ENCODE assay signal across 1 fruit fly cellular context in genomic region chrX:4679813-4680381, dm6.
A peak's percentile ranks its signal among the peaks of the same experiment; 100 is the strongest.
TF ChIP-seq lines count a peak whose summit lies in the region.

No protein-coding gene starts in this region.

TF ChIP-seq in whole organism, embryonic, 481 proteins besides CTCF, POLR2A, EP300 and RAD21 (continued from another document and continues in another):
- no peak for TF ChIP-seq NFAT (GFP tag; IDR thresholded peaks at IDR 0.05; lab: Robert Waterston, UW)
- TF ChIP-seq CG17802 (tag; optimal IDR thresholded peaks at IDR 0.05; lab: Kevin White, UChicago): no peak
- TF ChIP-seq CG8089 (GFP tag; optimal IDR thresholded peaks at IDR 0.05; lab: Kevin White, UChicago): no peak
- TF ChIP-seq NC2β (GFP tag; optimal IDR thresholded peaks at IDR 0.05; lab: Kevin White, UChicago): peak; percentile 24
- peak; percentile 23 for TF ChIP-seq CG8290 (GFP tag; optimal IDR thresholded peaks at IDR 0.05; lab: Kevin White, UChicago)
- TF ChIP-seq CG8290 (tag; optimal IDR thresholded peaks at IDR 0.05; lab: Kevin White, UChicago): no peak
- TF ChIP-seq CG34376 (GFP tag; optimal IDR thresholded peaks at IDR 0.05; lab: Kevin White, UChicago): no peak
- no peak for TF ChIP-seq gt (GFP tag; IDR thresholded peaks at IDR 0.05; lab: Robert Waterston, UW)
- no peak for TF ChIP-seq CG3163 (GFP tag; optimal IDR thresholded peaks at IDR 0.05; lab: Kevin White, UChicago)
- peak; percentile 55 for TF ChIP-seq btn (GFP tag; optimal IDR thresholded peaks at IDR 0.05; lab: Kevin White, UChicago)
- no peak for TF ChIP-seq gfzf (GFP tag; optimal IDR thresholded peaks at IDR 0.05; lab: Kevin White, UChicago)
- TF ChIP-seq CG14441 (GFP tag; IDR thresholded peaks at IDR 0.05; lab: Robert Waterston, UW): peak; percentile 48; the same call in 1 of the 2 replicates
- peak; percentile 70 for TF ChIP-seq CG2678 (tag; optimal IDR thresholded peaks at IDR 0.05; lab: Kevin White, UChicago)
- peak; percentile 26 for TF ChIP-seq NC2α (GFP tag; optimal IDR thresholded peaks at IDR 0.05; lab: Kevin White, UChicago)
- peak; percentile 39 for TF ChIP-seq CG6254 (GFP tag; optimal IDR thresholded peaks at IDR 0.05; lab: Kevin White, UChicago)
- peak; percentile 43 for TF ChIP-seq Camta (GFP tag; optimal IDR thresholded peaks at IDR 0.05; lab: Kevin White, UChicago)
- TF ChIP-seq pum (GFP tag; optimal IDR thresholded peaks at IDR 0.05; lab: Kevin White, UChicago): peak; percentile 14
- no peak for TF ChIP-seq ro (GFP tag; IDR thresholded peaks at IDR 0.05; lab: Robert Waterston, UW)
- no peak for TF ChIP-seq Hr39 (optimal IDR thresholded peaks at IDR 0.05; lab: Kevin White, UChicago)
- TF ChIP-seq CG1647 (GFP tag; optimal IDR thresholded peaks at IDR 0.05; lab: Kevin White, UChicago): peak; percentile 21
- no peak for TF ChIP-seq CG11085 (GFP tag; IDR thresholded peaks at IDR 0.05; lab: Robert Waterston, UW)
- TF ChIP-seq CG32772 (GFP tag; IDR thresholded peaks at IDR 0.05; lab: Robert Waterston, UW): no peak
- TF ChIP-seq Lpt (GFP tag; optimal IDR thresholded peaks at IDR 0.05; lab: Kevin White, UChicago): no peak
- TF ChIP-seq dmrt11E (tag; optimal IDR thresholded peaks at IDR 0.05; lab: Kevin White, UChicago): peak; percentile 50
- TF ChIP-seq Dp (GFP tag; optimal IDR thresholded peaks at IDR 0.05; lab: Kevin White, UChicago): no peak
- peak; percentile 24 for TF ChIP-seq cwo (GFP tag; optimal IDR thresholded peaks at IDR 0.05; lab: Kevin White, UChicago)
- TF ChIP-seq bowl (GFP tag; IDR thresholded peaks at IDR 0.05; lab: Robert Waterston, UW): peak; percentile 38; the same call in 1 of the 2 replicates
- TF ChIP-seq salm (tag; optimal IDR thresholded peaks at IDR 0.05; lab: Kevin White, UChicago): peak; percentile 33
- no peak for TF ChIP-seq chm (GFP tag; IDR thresholded peaks at IDR 0.05; lab: Robert Waterston, UW)
- peak; percentile 2 for TF ChIP-seq CG13624 (GFP tag; optimal IDR thresholded peaks at IDR 0.05; lab: Kevin White, UChicago)
- no peak for TF ChIP-seq CG11093 (GFP tag; IDR thresholded peaks at IDR 0.05; lab: Robert Waterston, UW)
- TF ChIP-seq Atf-2 (GFP tag; optimal IDR thresholded peaks at IDR 0.05; lab: Kevin White, UChicago): peak; percentile 61
- peak; percentile 13 for TF ChIP-seq D19A (tag; optimal IDR thresholded peaks at IDR 0.05; lab: Kevin White, UChicago)
- peak; percentile 37 for TF ChIP-seq D19B (GFP tag; optimal IDR thresholded peaks at IDR 0.05; lab: Kevin White, UChicago)
- TF ChIP-seq Doc3 (GFP tag; IDR thresholded peaks at IDR 0.05; lab: Robert Waterston, UW; ENCODE audit: partially characterized antibody): no peak
- no peak for TF ChIP-seq CG17568 (GFP tag; optimal IDR thresholded peaks at IDR 0.05; lab: Kevin White, UChicago)
- TF ChIP-seq h (optimal IDR thresholded peaks at IDR 0.05; lab: Kevin White, UChicago): no peak
- 0 out of 2 replicates have a peak, but pooled peaks have one; percentile 28 for TF ChIP-seq CG14667 (GFP tag; IDR thresholded peaks at IDR 0.05; lab: Robert Waterston, UW)
- TF ChIP-seq CG13123 (GFP tag; optimal IDR thresholded peaks at IDR 0.05; lab: Kevin White, UChicago): no peak
- no peak for TF ChIP-seq croc (GFP tag; conservative IDR thresholded peaks at IDR 0.05; lab: Robert Waterston, UW)
- TF ChIP-seq CG8765 (GFP tag; IDR thresholded peaks at IDR 0.05; lab: Robert Waterston, UW): no peak
- TF ChIP-seq crol (GFP tag; IDR thresholded peaks at IDR 0.05; lab: Robert Waterston, UW): no peak
- TF ChIP-seq CG4730 (GFP tag; IDR thresholded peaks at IDR 0.05; lab: Robert Waterston, UW): 0 out of 2 replicates have a peak, but pooled peaks have one; percentile 19
- no peak for TF ChIP-seq Doc2 (GFP tag; IDR thresholded peaks at IDR 0.05; lab: Robert Waterston, UW)
- no peak for TF ChIP-seq CG10321 (GFP tag; IDR thresholded peaks at IDR 0.05; lab: Robert Waterston, UW)
- peak; percentile 49 for TF ChIP-seq maf-S (GFP tag; optimal IDR thresholded peaks at IDR 0.05; lab: Kevin White, UChicago)
- no peak for TF ChIP-seq B-H2 (GFP tag; optimal IDR thresholded peaks at IDR 0.05; lab: Kevin White, UChicago)
- no peak for TF ChIP-seq CG12299 (tag; optimal IDR thresholded peaks at IDR 0.05; lab: Kevin White, UChicago)
- peak; percentile 47 for TF ChIP-seq CG12219 (GFP tag; optimal IDR thresholded peaks at IDR 0.05; lab: Kevin White, UChicago)
- peak; percentile 32 for TF ChIP-seq bcd (GFP tag; optimal IDR thresholded peaks at IDR 0.05; lab: Kevin White, UChicago)
- no peak for TF ChIP-seq Fer2 (tag; optimal IDR thresholded peaks at IDR 0.05; lab: Kevin White, UChicago)
- peak; percentile 33 for TF ChIP-seq CHES-1-like (GFP tag; optimal IDR thresholded peaks at IDR 0.05; lab: Kevin White, UChicago)
- no peak for TF ChIP-seq CG13287 (GFP tag; IDR thresholded peaks at IDR 0.05; lab: Robert Waterston, UW; ENCODE audit: partially characterized antibody)
- TF ChIP-seq CG3065 (GFP tag; optimal IDR thresholded peaks at IDR 0.05; lab: Kevin White, UChicago): no peak
- TF ChIP-seq zf30C (GFP tag; optimal IDR thresholded peaks at IDR 0.05; lab: Kevin White, UChicago): peak; percentile 90
- no peak for TF ChIP-seq Dip2 (GFP tag; IDR thresholded peaks at IDR 0.05; lab: Robert Waterston, UW)
- peak; percentile 48 for TF ChIP-seq chn (GFP tag; optimal IDR thresholded peaks at IDR 0.05; lab: Kevin White, UChicago)
- TF ChIP-seq Ravus (GFP tag; IDR thresholded peaks at IDR 0.05; lab: Robert Waterston, UW): no peak
- no peak for TF ChIP-seq CG6175 (GFP tag; IDR thresholded peaks at IDR 0.05; lab: Robert Waterston, UW)
- peak; percentile 27 for TF ChIP-seq CG12659 (GFP tag; optimal IDR thresholded peaks at IDR 0.05; lab: Kevin White, UChicago)
- no peak for TF ChIP-seq CG31388 (GFP tag; optimal IDR thresholded peaks at IDR 0.05; lab: Kevin White, UChicago)
- peak; percentile 57 for TF ChIP-seq Fer1 (GFP tag; optimal IDR thresholded peaks at IDR 0.05; lab: Kevin White, UChicago)
- no peak for TF ChIP-seq Nf-YA (GFP tag; IDR thresholded peaks at IDR 0.05; lab: Robert Waterston, UW)
- peak; percentile 12 for TF ChIP-seq BEAF-32 (GFP tag; optimal IDR thresholded peaks at IDR 0.05; lab: Kevin White, UChicago)
- TF ChIP-seq CG10366 (GFP tag; IDR thresholded peaks at IDR 0.05; lab: Robert Waterston, UW): peak; percentile 50
- no peak for TF ChIP-seq CG9876 (GFP tag; optimal IDR thresholded peaks at IDR 0.05; lab: Kevin White, UChicago)
- TF ChIP-seq Optix (GFP tag; IDR thresholded peaks at IDR 0.05; lab: Robert Waterston, UW): no peak
- no peak for TF ChIP-seq repo (GFP tag; optimal IDR thresholded peaks at IDR 0.05; lab: Kevin White, UChicago)
- TF ChIP-seq Sry-δ (GFP tag; optimal IDR thresholded peaks at IDR 0.05; lab: Kevin White, UChicago): peak; percentile 20
- no peak for TF ChIP-seq pb (GFP tag; optimal IDR thresholded peaks at IDR 0.05; lab: Kevin White, UChicago)
- no peak for TF ChIP-seq CG7963 (GFP tag; IDR thresholded peaks at IDR 0.05; lab: Robert Waterston, UW; ENCODE audit: partially characterized antibody)
- TF ChIP-seq rib (GFP tag; IDR thresholded peaks at IDR 0.05; lab: Robert Waterston, UW): no peak
- peak in 1 of 2 experiments; percentile 44 for TF ChIP-seq crp (GFP tag; optimal IDR thresholded peaks at IDR 0.05; lab: Kevin White, UChicago)
- TF ChIP-seq hb (GFP tag; IDR thresholded peaks at IDR 0.05; lab: Robert Waterston, UW; ENCODE audit: partially characterized antibody): no peak
- peak; percentile 27 for TF ChIP-seq Hmr (GFP tag; optimal IDR thresholded peaks at IDR 0.05; lab: Kevin White, UChicago)
- TF ChIP-seq CG31224 (GFP tag; IDR thresholded peaks at IDR 0.05; lab: Robert Waterston, UW): peak; percentile 27; the same call in 1 of the 2 replicates
- peak; percentile 61 for TF ChIP-seq CG17359 (tag; optimal IDR thresholded peaks at IDR 0.05; lab: Kevin White, UChicago)
- TF ChIP-seq HmgZ (tag; optimal IDR thresholded peaks at IDR 0.05; lab: Kevin White, UChicago): no peak
- TF ChIP-seq slou (GFP tag; optimal IDR thresholded peaks at IDR 0.05; lab: Kevin White, UChicago): peak; percentile 56
- 0 out of 3 replicates have a peak, but pooled peaks have one; percentile 45 for TF ChIP-seq H15 (GFP tag; IDR thresholded peaks at IDR 0.05; lab: Robert Waterston, UW)
- TF ChIP-seq CG7556 (GFP tag; optimal IDR thresholded peaks at IDR 0.05; lab: Kevin White, UChicago): peak; percentile 50
- TF ChIP-seq kni (GFP tag; optimal IDR thresholded peaks at IDR 0.05; lab: Kevin White, UChicago): no peak
- TF ChIP-seq CG17186 (GFP tag; optimal IDR thresholded peaks at IDR 0.05; lab: Kevin White, UChicago): no peak
- no peak for TF ChIP-seq Oaz (GFP tag; IDR thresholded peaks at IDR 0.05; lab: Robert Waterston, UW)
- TF ChIP-seq da (GFP tag; optimal IDR thresholded peaks at IDR 0.05; lab: Kevin White, UChicago): no peak
- peak; percentile 55 for TF ChIP-seq mam (GFP tag; optimal IDR thresholded peaks at IDR 0.05; lab: Kevin White, UChicago)
- TF ChIP-seq CG10654 (GFP tag; optimal IDR thresholded peaks at IDR 0.05; lab: Kevin White, UChicago): peak; percentile 21
- no peak; the same call in 1 of the 2 replicates for TF ChIP-seq onecut (GFP tag; IDR thresholded peaks at IDR 0.05; lab: Robert Waterston, UW)
- TF ChIP-seq dmrt99B (tag; optimal IDR thresholded peaks at IDR 0.05; lab: Kevin White, UChicago): peak; percentile 59
- TF ChIP-seq Jarid2 (GFP tag; optimal IDR thresholded peaks at IDR 0.05; lab: Kevin White, UChicago): no peak
- TF ChIP-seq caup (GFP tag; optimal IDR thresholded peaks at IDR 0.05; lab: Kevin White, UChicago; ENCODE audit: severe bottlenecking): peak; percentile 59
- peak; percentile 57 for TF ChIP-seq CG18262 (tag; optimal IDR thresholded peaks at IDR 0.05; lab: Kevin White, UChicago)
- TF ChIP-seq CG2875 (GFP tag; optimal IDR thresholded peaks at IDR 0.05; lab: Kevin White, UChicago): no peak
- no peak for TF ChIP-seq CG8359 (GFP tag; optimal IDR thresholded peaks at IDR 0.05; lab: Kevin White, UChicago; ENCODE audit: borderline replicate concordance)
- peak; percentile 11 to 31 for TF ChIP-seq Pdp1 (GFP tag; optimal IDR thresholded peaks at IDR 0.05; lab: Kevin White, UChicago)
- peak; percentile 32 for TF ChIP-seq CG11398 (GFP tag; optimal IDR thresholded peaks at IDR 0.05; lab: Kevin White, UChicago)
- no peak for TF ChIP-seq sug (tag; optimal IDR thresholded peaks at IDR 0.05; lab: Kevin White, UChicago)
- peak; percentile 71 for TF ChIP-seq unpg (GFP tag; optimal IDR thresholded peaks at IDR 0.05; lab: Kevin White, UChicago)
- no peak for TF ChIP-seq unc-4 (GFP tag; IDR thresholded peaks at IDR 0.05; lab: Robert Waterston, UW; ENCODE audit: partially characterized antibody)
- TF ChIP-seq fd102C (GFP tag; optimal IDR thresholded peaks at IDR 0.05; lab: Kevin White, UChicago): no peak
- no peak for TF ChIP-seq Neu2 (GFP tag; optimal IDR thresholded peaks at IDR 0.05; lab: Kevin White, UChicago; ENCODE audit: borderline replicate concordance)
- TF ChIP-seq ato (GFP tag; IDR thresholded peaks at IDR 0.05; lab: Robert Waterston, UW; ENCODE audit: partially characterized antibody): no peak
- TF ChIP-seq CG9727 (GFP tag; optimal IDR thresholded peaks at IDR 0.05; lab: Kevin White, UChicago): peak; percentile 52
- TF ChIP-seq B-H1 (GFP tag; IDR thresholded peaks at IDR 0.05; lab: Robert Waterston, UW): peak; percentile 57; the same call in 2 of the 3 replicates
- peak; percentile 60 for TF ChIP-seq PHDP (tag; optimal IDR thresholded peaks at IDR 0.05; lab: Kevin White, UChicago)
- TF ChIP-seq gro (GFP tag; optimal IDR thresholded peaks at IDR 0.05; lab: Kevin White, UChicago): peak; percentile 24
- peak; percentile 3 for TF ChIP-seq CG6654 (GFP tag; optimal IDR thresholded peaks at IDR 0.05; lab: Kevin White, UChicago)
- TF ChIP-seq Myb (GFP tag; optimal IDR thresholded peaks at IDR 0.05; lab: Kevin White, UChicago): peak; percentile 73
- TF ChIP-seq sna (GFP tag; IDR thresholded peaks at IDR 0.05; lab: Robert Waterston, UW; ENCODE audit: partially characterized antibody): no peak
- TF ChIP-seq Mrtf (GFP tag; IDR thresholded peaks at IDR 0.05; lab: Robert Waterston, UW): no peak
- TF ChIP-seq CG9797 (GFP tag; optimal IDR thresholded peaks at IDR 0.05; lab: Kevin White, UChicago): peak; percentile 62
- TF ChIP-seq Dek (tag; optimal IDR thresholded peaks at IDR 0.05; lab: Kevin White, UChicago): peak; percentile 33
- TF ChIP-seq Sox102F (GFP tag; optimal IDR thresholded peaks at IDR 0.05; lab: Kevin White, UChicago): peak; percentile 64
- no peak for TF ChIP-seq ash1 (GFP tag; optimal IDR thresholded peaks at IDR 0.05; lab: Kevin White, UChicago)
- no peak for TF ChIP-seq CG15073 (GFP tag; optimal IDR thresholded peaks at IDR 0.05; lab: Kevin White, UChicago)
- TF ChIP-seq CG17829 (tag; optimal IDR thresholded peaks at IDR 0.05; lab: Kevin White, UChicago): peak; percentile 27
- peak; percentile 17 for TF ChIP-seq Vsx1 (GFP tag; optimal IDR thresholded peaks at IDR 0.05; lab: Kevin White, UChicago)
- TF ChIP-seq vfl (GFP tag; optimal IDR thresholded peaks at IDR 0.05; lab: Kevin White, UChicago): peak; percentile 20
- peak; percentile 56 for TF ChIP-seq pnt (GFP tag; optimal IDR thresholded peaks at IDR 0.05; lab: Kevin White, UChicago)
- peak; percentile 59 for TF ChIP-seq Chrac-16 (GFP tag; optimal IDR thresholded peaks at IDR 0.05; lab: Kevin White, UChicago)
- TF ChIP-seq BtbVII (GFP tag; optimal IDR thresholded peaks at IDR 0.05; lab: Kevin White, UChicago): peak; percentile 35
- TF ChIP-seq CG4707 (GFP tag; optimal IDR thresholded peaks at IDR 0.05; lab: Kevin White, UChicago): no peak
- no peak for TF ChIP-seq CG11247 (GFP tag; IDR thresholded peaks at IDR 0.05; lab: Robert Waterston, UW)
- TF ChIP-seq Lhr (GFP tag; optimal IDR thresholded peaks at IDR 0.05; lab: Kevin White, UChicago): no peak
- peak; percentile 17 for TF ChIP-seq CG12071 (GFP tag; optimal IDR thresholded peaks at IDR 0.05; lab: Kevin White, UChicago)
- TF ChIP-seq MTF-1 (GFP tag; optimal IDR thresholded peaks at IDR 0.05; lab: Kevin White, UChicago; ENCODE audit: borderline replicate concordance): no peak
- peak; percentile 41 for TF ChIP-seq org-1 (GFP tag; optimal IDR thresholded peaks at IDR 0.05; lab: Kevin White, UChicago)
- peak; percentile 41 for TF ChIP-seq CG12744 (GFP tag; optimal IDR thresholded peaks at IDR 0.05; lab: Kevin White, UChicago)
- no peak for TF ChIP-seq tna (GFP tag; IDR thresholded peaks at IDR 0.05; lab: Robert Waterston, UW; ENCODE audit: partially characterized antibody)
- no peak for TF ChIP-seq stwl (tag; optimal IDR thresholded peaks at IDR 0.05; lab: Kevin White, UChicago)
- TF ChIP-seq CG14860 (GFP tag; IDR thresholded peaks at IDR 0.05; lab: Robert Waterston, UW; ENCODE audit: partially characterized antibody): no peak
- peak; percentile 60 for TF ChIP-seq fd96Cb (tag; optimal IDR thresholded peaks at IDR 0.05; lab: Kevin White, UChicago)
